Worm (Caenorhabditis elegans) whole organism, L3 larva: ENCODE data around the gene dpff-1.
A peak's percentile ranks its signal among the peaks of the same experiment; 100 is the strongest.

Experiments
- ama-1 ChIP-seq: fragments of 150-350 bp; optimal IDR thresholded peaks from 2 replicates; lab custom pipeline; 2018
- ceh-82 ChIP-seq: fragments of 150-350 bp; optimal IDR thresholded peaks from 2 replicates; lab custom pipeline; 2014; ENCODE audit warnings: missing biosample characterization, missing genetic modification characterization
- elt-3 ChIP-seq, 3 experiments: fragments of 150-350 bp in 1 of 3; sonication (generic microtip) in 2 of 3; optimal IDR thresholded peaks; 2 replicates in 2 of 3; 4 replicates in 1 of 3; lab custom pipeline; 2014 to 2017; ENCODE audit warnings: missing biosample characterization in 3 of 3, missing genetic modification characterization in 3 of 3
- pha-4 ChIP-seq: fragments of 150-350 bp; optimal IDR thresholded peaks from 2 replicates; lab custom pipeline; 2014; ENCODE audit warnings: missing biosample characterization, missing genetic modification reagents, missing genetic modification characterization

- TF ChIP-seq ceh-82 (tag; lab: Kevin White, UChicago) (no peak), pha-4 (no peak), elt-3 (tag; optimal IDR thresholded peaks at IDR 0.05; lab: Kevin White, UChicago) (no peak), ama-1 (lab: Kevin White, UChicago) (peak; percentile 27)
Measured at ce11 chrIII:5908408-5908807, 2.3 kb upstream of the dpff-1 start, which contains the start of gene C28H8.3.
